Fruit fly (Drosophila melanogaster) whole organism, embryonic: Measurements from ENCODE around the gene Ras85D.

Experiments used
- Atf3 ChIP-seq: fragments of 200-800 bp; sonication (Bioruptor generic); optimal IDR thresholded peaks from 3 replicates; lab custom pipeline; 2016; ENCODE audit warnings: missing biosample characterization, missing genetic modification characterization
- CG10147 ChIP-seq: fragments of 200-800 bp; sonication (Bioruptor generic); optimal IDR thresholded peaks from 2 replicates; lab custom pipeline; 2019; ENCODE audit warnings: missing biosample characterization, mild to moderate bottlenecking, missing genetic modification characterization, moderate library complexity
- CG10267 ChIP-seq: fragments of 200-800 bp; sonication (Bioruptor generic); optimal IDR thresholded peaks from 2 replicates; lab custom pipeline; 2018; ENCODE audit warnings: missing biosample characterization, mild to moderate bottlenecking, missing genetic modification characterization, moderate library complexity
- CG12071 ChIP-seq: fragments of 200-800 bp; sonication (Bioruptor generic); optimal IDR thresholded peaks from 3 replicates; lab custom pipeline; 2018; ENCODE audit warnings: missing biosample characterization, mild to moderate bottlenecking, missing genetic modification characterization
- CG12769 ChIP-seq: fragments of 200-800 bp; sonication (Bioruptor generic); optimal IDR thresholded peaks from 2 replicates; lab custom pipeline; 2019; ENCODE audit warnings: missing biosample characterization, mild to moderate bottlenecking, missing genetic modification characterization, moderate library complexity
- CG16815 ChIP-seq: fragments of 200-800 bp; sonication (Bioruptor generic); optimal IDR thresholded peaks from 3 replicates; lab custom pipeline; 2017; ENCODE audit warnings: missing biosample characterization, mild to moderate bottlenecking, missing genetic modification characterization
- CG16863 ChIP-seq: fragments of 200-800 bp; sonication (Bioruptor generic); optimal IDR thresholded peaks from 3 replicates; lab custom pipeline; 2016; ENCODE audit warnings: missing biosample characterization, missing genetic modification characterization
- CG17568 ChIP-seq: fragments of 200-800 bp; sonication (Bioruptor generic); optimal IDR thresholded peaks from 2 replicates; lab custom pipeline; 2018; ENCODE audit warnings: missing biosample characterization, mild to moderate bottlenecking, missing genetic modification characterization, moderate library complexity
- CG18262 ChIP-seq: fragments of 200-800 bp; optimal IDR thresholded peaks from 3 replicates; lab custom pipeline; 2019; ENCODE audit warnings: missing biosample characterization, mild to moderate bottlenecking, missing genetic modification characterization, moderate library complexity
- CG2120 ChIP-seq: fragments of 200-800 bp; sonication (Bioruptor generic); optimal IDR thresholded peaks from 3 replicates; lab custom pipeline; 2016; ENCODE audit warnings: missing biosample characterization, missing genetic modification characterization
- CG2712 ChIP-seq: fragments of 200-800 bp; optimal IDR thresholded peaks from 3 replicates; lab custom pipeline; 2019; ENCODE audit warnings: missing biosample characterization, mild to moderate bottlenecking, missing genetic modification characterization, moderate library complexity
- CG30020 ChIP-seq: fragments of 200-800 bp; optimal IDR thresholded peaks from 2 replicates; lab custom pipeline; 2019; ENCODE audit warnings: missing biosample characterization, mild to moderate bottlenecking, missing genetic modification characterization, moderate library complexity
- CG32767 ChIP-seq: fragments of 200-800 bp; sonication (Bioruptor generic); IDR thresholded peaks from 2 replicates; pipeline ENCODE4 v1.3.6; 2022; ENCODE audit warnings: missing biosample characterization, missing genetic modification characterization
- CG34224 ChIP-seq: fragments of 200-800 bp; sonication (Bioruptor generic); IDR thresholded peaks from 3 replicates; pipeline ENCODE4 v1.3.6; 2022; ENCODE audit warnings: missing biosample characterization, missing genetic modification characterization; ENCODE audit not compliant: partially characterized antibody
- CG3995 ChIP-seq: fragments of 200-800 bp; sonication (Bioruptor generic); optimal IDR thresholded peaks from 3 replicates; lab custom pipeline; 2016; ENCODE audit warnings: missing biosample characterization, missing genetic modification characterization
- CG6272 ChIP-seq: fragments of 200-800 bp; sonication (Bioruptor generic); IDR thresholded peaks from 2 replicates; pipeline ENCODE4 v1.3.6; 2022; ENCODE audit warnings: missing biosample characterization, missing genetic modification characterization
- CG7271 ChIP-seq: fragments of 200-800 bp; sonication (Bioruptor generic); optimal IDR thresholded peaks from 2 replicates; lab custom pipeline; 2018; ENCODE audit warnings: missing biosample characterization, mild to moderate bottlenecking, missing genetic modification characterization, moderate library complexity
- CG7745 ChIP-seq: fragments of 200-800 bp; sonication (Bioruptor generic); optimal IDR thresholded peaks from 2 replicates; lab custom pipeline; 2018; ENCODE audit warnings: missing biosample characterization, mild to moderate bottlenecking, missing genetic modification characterization, moderate library complexity
- CG8290 ChIP-seq, 3 experiments: fragments of 200-800 bp; sonication (Bioruptor generic); optimal IDR thresholded peaks; 2 replicates each; lab custom pipeline; 2016 to 2019; ENCODE audit warnings: missing biosample characterization in 3 of 3, missing genetic modification characterization in 3 of 3, mild to moderate bottlenecking in 2 of 3, moderate library complexity in 1 of 3
- CG9215 ChIP-seq: fragments of 200-800 bp; sonication (Bioruptor generic); IDR thresholded peaks from 2 replicates; pipeline ENCODE4 v1.3.6; 2022; ENCODE audit warnings: missing biosample characterization, missing genetic modification characterization
- CHES-1-like ChIP-seq: fragments of 200-800 bp; sonication (Bioruptor generic); optimal IDR thresholded peaks from 2 replicates; lab custom pipeline; 2016; ENCODE audit warnings: missing biosample characterization, missing genetic modification characterization
- CrebB ChIP-seq: fragments of 200-800 bp; sonication (Bioruptor generic); optimal IDR thresholded peaks from 3 replicates; lab custom pipeline; 2018; ENCODE audit warnings: missing biosample characterization, mild to moderate bottlenecking, missing genetic modification characterization
- Dad ChIP-seq: fragments of 200-800 bp; sonication (Bioruptor generic); optimal IDR thresholded peaks from 3 replicates; lab custom pipeline; 2016; ENCODE audit warnings: missing biosample characterization, missing genetic modification characterization
- Ets97D ChIP-seq: fragments of 200-800 bp; sonication (Bioruptor generic); optimal IDR thresholded peaks from 3 replicates; lab custom pipeline; 2016; ENCODE audit warnings: missing biosample characterization, missing genetic modification characterization
- HmgD ChIP-seq: fragments of 200-800 bp; sonication (Bioruptor generic); optimal IDR thresholded peaks from 3 replicates; lab custom pipeline; 2016; ENCODE audit warnings: missing biosample characterization, missing genetic modification characterization
- HmgZ ChIP-seq: fragments of 200-800 bp; sonication (Bioruptor generic); optimal IDR thresholded peaks from 2 replicates; lab custom pipeline; 2018; ENCODE audit warnings: missing biosample characterization, mild to moderate bottlenecking, missing genetic modification characterization
- Myb ChIP-seq: fragments of 200-800 bp; sonication (Bioruptor generic); optimal IDR thresholded peaks from 2 replicates; lab custom pipeline; 2016; ENCODE audit warnings: missing biosample characterization, missing genetic modification characterization
- Neu2 ChIP-seq: fragments of 200-800 bp; sonication (Bioruptor generic); optimal IDR thresholded peaks from 3 replicates; lab custom pipeline; 2016; ENCODE audit warnings: missing biosample characterization, missing genetic modification characterization, borderline replicate concordance
- Nf-YC ChIP-seq: fragments of 200-800 bp; optimal IDR thresholded peaks from 3 replicates; lab custom pipeline; 2019; ENCODE audit warnings: missing biosample characterization, mild to moderate bottlenecking, missing genetic modification characterization, moderate library complexity
- Stat92E ChIP-seq, 3 experiments: fragments of >200 bp in 2 of 3; fragments of 200-800 bp in 1 of 3; sonication (Bioruptor generic) in 1 of 3; optimal IDR thresholded peaks; 2 replicates each; lab custom pipeline; 2017 to 2019; ENCODE audit warnings: missing biosample characterization in 3 of 3, missing genetic modification characterization in 3 of 3, mild to moderate bottlenecking in 1 of 3, moderate library complexity in 1 of 3
- YL-1 ChIP-seq: fragments of 200-800 bp; sonication (Bioruptor generic); optimal IDR thresholded peaks from 3 replicates; lab custom pipeline; 2017; ENCODE audit warnings: missing biosample characterization, mild to moderate bottlenecking, missing genetic modification characterization
- bsh ChIP-seq, 2 experiments: fragments of 200-800 bp; sonication (Bioruptor generic); optimal IDR thresholded peaks; 2 replicates each; lab custom pipeline; 2017 to 2018; ENCODE audit warnings: mild to moderate bottlenecking in 2 of 2, missing biosample characterization in 2 of 2, missing genetic modification characterization in 2 of 2, moderate library complexity in 1 of 2
- croc ChIP-seq: fragments of 200-800 bp; sonication (Bioruptor generic); conservative IDR thresholded peaks from 3 replicates; pipeline ENCODE4 v1.3.6; 2022; ENCODE audit warnings: missing biosample characterization, missing genetic modification characterization
- cwo ChIP-seq: fragments of 200-800 bp; sonication (Bioruptor generic); optimal IDR thresholded peaks from 3 replicates; lab custom pipeline; 2017; ENCODE audit warnings: missing biosample characterization, missing genetic modification characterization, mild to moderate bottlenecking, moderate library complexity, missing genetic modification reagents
- da ChIP-seq: fragments of 200-800 bp; sonication (Bioruptor generic); optimal IDR thresholded peaks from 2 replicates; lab custom pipeline; 2016; ENCODE audit warnings: missing biosample characterization, missing genetic modification characterization
- gfzf ChIP-seq: fragments of 200-800 bp; sonication (Bioruptor generic); optimal IDR thresholded peaks from 2 replicates; lab custom pipeline; 2016; ENCODE audit warnings: missing biosample characterization, mild to moderate bottlenecking, missing genetic modification characterization, moderate library complexity
- grau ChIP-seq: fragments of 200-800 bp; optimal IDR thresholded peaks from 3 replicates; lab custom pipeline; 2019; ENCODE audit warnings: missing biosample characterization, mild to moderate bottlenecking, missing genetic modification characterization, moderate library complexity
- gro ChIP-seq: fragments of 200-800 bp; sonication (Bioruptor generic); optimal IDR thresholded peaks from 2 replicates; lab custom pipeline; 2016; ENCODE audit warnings: missing biosample characterization, missing genetic modification characterization
- lilli ChIP-seq: fragments of 200-800 bp; sonication (Bioruptor generic); optimal IDR thresholded peaks from 3 replicates; lab custom pipeline; 2016; ENCODE audit warnings: missing biosample characterization, missing genetic modification characterization
- nom ChIP-seq: fragments of 200-800 bp; sonication (Bioruptor generic); optimal IDR thresholded peaks from 2 replicates; lab custom pipeline; 2017; ENCODE audit warnings: missing biosample characterization, missing genetic modification characterization, mild to moderate bottlenecking, moderate library complexity, missing genetic modification reagents
- pho ChIP-seq: fragments of 200-800 bp; sonication (Bioruptor generic); optimal IDR thresholded peaks from 2 replicates; lab custom pipeline; 2016; ENCODE audit warnings: missing biosample characterization, missing genetic modification characterization
- prd ChIP-seq, 3 experiments: fragments of >200 bp in 2 of 3; fragments of 200-800 bp in 1 of 3; sonication (Bioruptor generic) in 1 of 3; optimal IDR thresholded peaks in 2 of 3; IDR thresholded peaks in 1 of 3; 2 replicates in 2 of 3; 3 replicates in 1 of 3; pipeline versions ENCODE4 v1.3.6 to Lab custom; 2017 to 2022; ENCODE audit warnings: missing biosample characterization in 1 of 3, missing genetic modification characterization in 1 of 3
- slou ChIP-seq: fragments of 200-800 bp; sonication (Bioruptor generic); optimal IDR thresholded peaks from 3 replicates; lab custom pipeline; 2016; ENCODE audit warnings: missing biosample characterization, missing genetic modification characterization
- sug ChIP-seq: fragments of 200-800 bp; optimal IDR thresholded peaks from 2 replicates; lab custom pipeline; 2019; ENCODE audit warnings: missing biosample characterization, mild to moderate bottlenecking, missing genetic modification characterization, moderate library complexity
- tna ChIP-seq: fragments of 200-800 bp; sonication (Bioruptor generic); IDR thresholded peaks from 2 replicates; pipeline ENCODE4 v1.3.6; 2022; ENCODE audit warnings: missing biosample characterization, missing genetic modification characterization; ENCODE audit not compliant: partially characterized antibody
- trem ChIP-seq: fragments of 200-800 bp; optimal IDR thresholded peaks from 3 replicates; lab custom pipeline; 2019; ENCODE audit warnings: missing biosample characterization, mild to moderate bottlenecking, missing genetic modification characterization, moderate library complexity
- vfl ChIP-seq: fragments of 200-800 bp; sonication (Bioruptor generic); optimal IDR thresholded peaks from 2 replicates; lab custom pipeline; 2016; ENCODE audit warnings: missing biosample characterization, missing genetic modification characterization
- wdn ChIP-seq: fragments of 200-800 bp; sonication (Bioruptor generic); IDR thresholded peaks from 2 replicates; pipeline ENCODE4 v1.3.6; 2022; ENCODE audit warnings: missing biosample characterization, missing genetic modification characterization
- zen ChIP-seq: fragments of 200-800 bp; sonication (Bioruptor generic); optimal IDR thresholded peaks from 3 replicates; lab custom pipeline; 2018; ENCODE audit warnings: missing biosample characterization, mild to moderate bottlenecking, missing genetic modification characterization, moderate library complexity

Ras85D gene

DNA sequence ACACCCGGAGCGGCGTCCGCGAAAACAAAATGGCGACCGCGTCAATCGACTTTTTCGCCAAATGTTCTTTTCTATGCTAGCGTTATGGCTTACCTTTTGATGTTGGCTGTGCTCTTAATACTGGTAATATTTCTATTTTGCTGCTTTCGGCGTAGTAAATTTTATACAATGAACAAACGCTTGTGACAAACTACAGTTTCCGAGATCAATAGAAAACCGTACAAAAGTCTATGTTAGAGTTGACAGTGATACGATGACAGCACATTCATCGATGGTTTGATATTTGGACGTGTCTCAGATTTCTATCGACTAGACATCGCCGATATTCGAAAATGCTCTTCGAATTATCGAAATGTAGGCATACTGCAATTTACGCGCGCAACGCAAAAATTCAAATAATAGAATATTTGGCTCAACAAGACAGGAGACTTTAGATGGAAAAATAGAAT is 2.8 kb downstream of the Ras85D start, which contains the start of gene rump (continued):
- peak; percentile 34 for TF ChIP-seq vfl
- TF ChIP-seq HmgZ: peak; percentile 74
- peak; percentile 19 for TF ChIP-seq nom (GFP tag; lab: Kevin White, UChicago)
- no peak for TF ChIP-seq CG6272 (GFP tag; lab: Robert Waterston, UW)
- no peak for TF ChIP-seq prd (optimal IDR thresholded peaks at IDR 0.05; lab: Kevin White, UChicago)
- no peak for TF ChIP-seq prd (GFP tag; IDR thresholded peaks at IDR 0.05; lab: Robert Waterston, UW)
- TF ChIP-seq HmgD: peak; percentile 85
- peak; percentile 65 for TF ChIP-seq CG10267 (tag; lab: Kevin White, UChicago)
- peak; percentile 78 for TF ChIP-seq Ets97D
- TF ChIP-seq CG12769: peak; percentile 12
- peak; percentile 32 for TF ChIP-seq sug (tag; lab: Kevin White, UChicago)
- TF ChIP-seq CG30020 (tag; lab: Kevin White, UChicago): peak; percentile 40
- TF ChIP-seq slou (GFP tag; lab: Kevin White, UChicago): no peak
- TF ChIP-seq CG7271 (tag; lab: Kevin White, UChicago): peak; percentile 33
- TF ChIP-seq CG34224 (GFP tag; lab: Robert Waterston, UW): no peak
- TF ChIP-seq cwo (GFP tag; lab: Kevin White, UChicago): no peak
- TF ChIP-seq CG2120 (GFP tag; lab: Kevin White, UChicago): peak; percentile 33
- no peak for TF ChIP-seq CG8290 (GFP tag; optimal IDR thresholded peaks at IDR 0.05; lab: Kevin White, UChicago)
- peak in 1 of 2 experiments; percentile 59 for TF ChIP-seq CG8290 (tag; optimal IDR thresholded peaks at IDR 0.05; lab: Kevin White, UChicago)
- TF ChIP-seq grau (tag; lab: Kevin White, UChicago): peak; percentile 34
- TF ChIP-seq gro (GFP tag; lab: Kevin White, UChicago): peak; percentile 49
- peak in 1 of 2 experiments; percentile 13 for TF ChIP-seq bsh (GFP tag; optimal IDR thresholded peaks at IDR 0.05; lab: Kevin White, UChicago)
- TF ChIP-seq CG10147: peak; percentile 8
- no peak for TF ChIP-seq CG9215 (GFP tag; lab: Robert Waterston, UW)
- no peak for TF ChIP-seq CrebB (tag; lab: Kevin White, UChicago)
- peak; percentile 92 for TF ChIP-seq YL-1 (GFP tag; lab: Kevin White, UChicago)
- peak; percentile 49 for TF ChIP-seq gfzf
- peak; percentile 1 for TF ChIP-seq CG7745 (tag; lab: Kevin White, UChicago)
- no peak for TF ChIP-seq CG12071 (GFP tag; lab: Kevin White, UChicago)
- TF ChIP-seq zen (tag; lab: Kevin White, UChicago): peak; percentile 43
- TF ChIP-seq CG18262 (tag; lab: Kevin White, UChicago): peak; percentile 33
- TF ChIP-seq CHES-1-like (GFP tag; lab: Kevin White, UChicago): peak; percentile 49
- no peak for TF ChIP-seq da (GFP tag; lab: Kevin White, UChicago)
- peak; percentile 40 for TF ChIP-seq Nf-YC (tag; lab: Kevin White, UChicago)
- TF ChIP-seq CG17568 (GFP tag; lab: Kevin White, UChicago): peak; percentile 3
- TF ChIP-seq CG16815 (GFP tag; lab: Kevin White, UChicago): no peak
- TF ChIP-seq Dad: no peak
- no peak for TF ChIP-seq wdn (GFP tag; lab: Robert Waterston, UW)
- TF ChIP-seq tna (GFP tag; lab: Robert Waterston, UW): no peak
- TF ChIP-seq CG32767 (GFP tag; lab: Robert Waterston, UW): no peak
- no peak for TF ChIP-seq Neu2 (GFP tag; lab: Kevin White, UChicago)
- TF ChIP-seq lilli: peak; percentile 43
- peak in 1 of 3 experiments; percentile 58 for TF ChIP-seq Stat92E (GFP tag; optimal IDR thresholded peaks at IDR 0.05; lab: Kevin White, UChicago)
- peak; percentile 94 for TF ChIP-seq CG3995
- no peak for TF ChIP-seq croc (GFP tag; lab: Robert Waterston, UW)
- peak; percentile 23 for TF ChIP-seq Myb (GFP tag; lab: Kevin White, UChicago)
- TF ChIP-seq trem (tag; lab: Kevin White, UChicago): peak; percentile 77
- TF ChIP-seq Atf3 (GFP tag; lab: Kevin White, UChicago): no peak
- TF ChIP-seq pho (GFP tag; lab: Kevin White, UChicago): peak; percentile 16
- peak; percentile 48 for TF ChIP-seq CG2712
- TF ChIP-seq CG16863 (GFP tag; lab: Kevin White, UChicago): peak; percentile 2
